Worm (Caenorhabditis elegans) whole organism, L1 larva: ENCODE data around the gene F22D3.4.

Experiments
- C34B4.2 ChIP-seq: sonication (generic microtip); optimal IDR thresholded peaks from 2 replicates; lab custom pipeline; 2017; ENCODE audit warnings: mild to moderate bottlenecking, missing genetic modification characterization, missing compliant biosample characterization
- Y116A8C.19 ChIP-seq: sonication (generic microtip); optimal IDR thresholded peaks from 2 replicates; lab custom pipeline; 2016; ENCODE audit warnings: missing compliant biosample characterization, missing genetic modification characterization, borderline replicate concordance
- aha-1 ChIP-seq: fragments of 150-350 bp; optimal IDR thresholded peaks from 2 replicates; lab custom pipeline; 2014; ENCODE audit warnings: missing biosample characterization, missing genetic modification characterization
- aly-2 ChIP-seq: fragments of 150-350 bp; optimal IDR thresholded peaks from 2 replicates; lab custom pipeline; 2014; ENCODE audit warnings: missing biosample characterization, missing genetic modification characterization
- dpl-1 ChIP-seq, 3 experiments: fragments of 150-350 bp in 2 of 3; sonication (generic microtip) in 1 of 3; optimal IDR thresholded peaks; 2 replicates each; lab custom pipeline; 2014 to 2017; ENCODE audit warnings: missing biosample characterization in 3 of 3, missing genetic modification characterization in 3 of 3, missing genetic modification reagents in 3 of 3
- dsc-1 ChIP-seq: sonication (generic microtip); optimal IDR thresholded peaks from 2 replicates; lab custom pipeline; 2016; ENCODE audit warnings: mild to moderate bottlenecking, missing genetic modification characterization, missing compliant biosample characterization
- efl-3 ChIP-seq: fragments of 200-800 bp; sonication (Bioruptor generic); optimal IDR thresholded peaks from 2 replicates; lab custom pipeline; 2018; ENCODE audit warnings: mild to moderate bottlenecking, missing genetic modification characterization, missing compliant biosample characterization
- egl-13 ChIP-seq: sonication (generic microtip); optimal IDR thresholded peaks from 2 replicates; lab custom pipeline; 2016; ENCODE audit warnings: missing genotype, missing genetic modification reagents, missing genetic modification characterization, missing compliant biosample characterization
- egl-27 ChIP-seq, 2 experiments: fragments of 150-350 bp in 1 of 2; sonication (generic microtip); optimal IDR thresholded peaks; 3 replicates each; lab custom pipeline; 2017 to 2018; ENCODE audit warnings: missing biosample characterization in 2 of 2, missing genetic modification characterization in 2 of 2, missing genetic modification reagents in 2 of 2
- elt-2 ChIP-seq: sonication (generic microtip); optimal IDR thresholded peaks from 2 replicates; lab custom pipeline; 2016; ENCODE audit warnings: missing genetic modification characterization, mild to moderate bottlenecking, inconsistent platforms, missing compliant biosample characterization, missing genetic modification reagents
- elt-3 ChIP-seq, 6 experiments: fragments of 150-350 bp in 1 of 6; sonication (generic microtip); optimal IDR thresholded peaks; 2 replicates each; lab custom pipeline; 2017 to 2018; ENCODE audit warnings: missing biosample characterization in 6 of 6, missing genetic modification characterization in 6 of 6, inconsistent platforms in 1 of 6
- fkh-10 ChIP-seq: sonication (generic microtip); optimal IDR thresholded peaks from 2 replicates; lab custom pipeline; 2017; ENCODE audit warnings: missing biosample characterization, missing genetic modification reagents, missing genetic modification characterization
- fkh-4 ChIP-seq: sonication (generic microtip); optimal IDR thresholded peaks from 2 replicates; lab custom pipeline; 2016; ENCODE audit warnings: missing compliant biosample characterization, missing genetic modification characterization, borderline replicate concordance
- fkh-8 ChIP-seq: sonication (generic microtip); optimal IDR thresholded peaks from 2 replicates; lab custom pipeline; 2016; ENCODE audit warnings: mild to moderate bottlenecking, missing genetic modification characterization, missing compliant biosample characterization
- grh-1 ChIP-seq: fragments of 200-800 bp; sonication (Bioruptor generic); IDR thresholded peaks from 2 replicates; pipeline ENCODE4 v1.3.6; 2022; ENCODE audit warnings: missing genetic modification reagents, missing genetic modification characterization, missing compliant biosample characterization
- hlh-17 ChIP-seq: fragments of 200-800 bp; sonication (Bioruptor generic); optimal IDR thresholded peaks from 2 replicates; lab custom pipeline; 2018; ENCODE audit warnings: missing genetic modification characterization, mild to moderate bottlenecking, missing compliant biosample characterization, moderate library complexity, borderline replicate concordance
- hlh-4 ChIP-seq: sonication (generic microtip); optimal IDR thresholded peaks from 2 replicates; lab custom pipeline; 2016; ENCODE audit warnings: mild to moderate bottlenecking, missing genetic modification characterization, missing compliant biosample characterization
- irx-1 ChIP-seq: sonication (generic microtip); optimal IDR thresholded peaks from 2 replicates; lab custom pipeline; 2016; ENCODE audit warnings: missing genetic modification characterization, missing compliant biosample characterization
- isw-1 ChIP-seq: fragments of 200-800 bp; sonication (Bioruptor generic); IDR thresholded peaks from 2 replicates; pipeline ENCODE4 v1.3.6; 2022; ENCODE audit warnings: missing genetic modification characterization, missing compliant biosample characterization
- jun-1 ChIP-seq: fragments of 150-350 bp; optimal IDR thresholded peaks from 2 replicates; lab custom pipeline; 2014; ENCODE audit warnings: missing biosample characterization, missing genetic modification reagents, missing genetic modification characterization
- lin-13 ChIP-seq: fragments of 150-350 bp; optimal IDR thresholded peaks from 2 replicates; lab custom pipeline; 2014; ENCODE audit warnings: missing biosample characterization, missing genetic modification reagents, missing genetic modification characterization
- lin-15B ChIP-seq: fragments of 150-350 bp; sonication (generic microtip); optimal IDR thresholded peaks from 3 replicates; lab custom pipeline; 2014; ENCODE audit warnings: missing biosample characterization, missing genetic modification characterization
- lir-3 ChIP-seq: sonication (generic microtip); optimal IDR thresholded peaks from 2 replicates; lab custom pipeline; 2016; ENCODE audit warnings: mild to moderate bottlenecking, missing genetic modification characterization, moderate library complexity, missing compliant biosample characterization; ENCODE audit not compliant: poor library complexity
- mab-9 ChIP-seq: fragments of 200-800 bp; sonication (Bioruptor generic); IDR thresholded peaks from 2 replicates; pipeline ENCODE4 v1.3.6; 2022; ENCODE audit warnings: missing genetic modification reagents, missing genetic modification characterization, missing compliant biosample characterization
- mdl-1 ChIP-seq, 2 experiments: fragments of 150-350 bp; optimal IDR thresholded peaks; 2 replicates each; lab custom pipeline; 2014 to 2017; ENCODE audit warnings: missing biosample characterization in 2 of 2, missing genetic modification characterization in 2 of 2, inconsistent platforms in 1 of 2
- mef-2 ChIP-seq: fragments of 150-350 bp; optimal IDR thresholded peaks from 2 replicates; lab custom pipeline; 2014; ENCODE audit warnings: missing biosample characterization, missing genetic modification characterization
- nhr-11 ChIP-seq: fragments of 150-350 bp; optimal IDR thresholded peaks from 2 replicates; lab custom pipeline; 2014; ENCODE audit warnings: missing biosample characterization, missing genetic modification characterization
- nhr-12 ChIP-seq: sonication (generic microtip); optimal IDR thresholded peaks from 2 replicates; lab custom pipeline; 2017; ENCODE audit warnings: missing biosample characterization, missing genetic modification characterization
- nhr-19 ChIP-seq: fragments of 200-800 bp; sonication (Bioruptor generic); conservative IDR thresholded peaks from 2 replicates; pipeline ENCODE4 v1.3.6; 2022; ENCODE audit warnings: missing genetic modification characterization, missing compliant biosample characterization
- nhr-20 ChIP-seq: sonication (generic microtip); optimal IDR thresholded peaks from 2 replicates; lab custom pipeline; 2016; ENCODE audit warnings: mild to moderate bottlenecking, missing genetic modification characterization, missing compliant biosample characterization
- nhr-237 ChIP-seq: fragments of 150-350 bp; optimal IDR thresholded peaks from 2 replicates; lab custom pipeline; 2014; ENCODE audit warnings: missing biosample characterization, missing genetic modification characterization
- nhr-28 ChIP-seq: fragments of 150-350 bp; optimal IDR thresholded peaks from 2 replicates; lab custom pipeline; 2014; ENCODE audit warnings: missing biosample characterization, missing genetic modification characterization
- nhr-47 ChIP-seq: sonication (generic microtip); optimal IDR thresholded peaks from 2 replicates; lab custom pipeline; 2016; ENCODE audit warnings: mild to moderate bottlenecking, missing genetic modification characterization, moderate library complexity, missing compliant biosample characterization
- nhr-71 ChIP-seq: sonication (generic microtip); optimal IDR thresholded peaks from 2 replicates; lab custom pipeline; 2016; ENCODE audit warnings: mild to moderate bottlenecking, missing genetic modification characterization, moderate library complexity, missing compliant biosample characterization
- nhr-77 ChIP-seq: fragments of 150-350 bp; optimal IDR thresholded peaks from 2 replicates; lab custom pipeline; 2014; ENCODE audit warnings: missing biosample characterization, missing genetic modification characterization
- nhr-84 ChIP-seq: sonication (generic microtip); optimal IDR thresholded peaks from 2 replicates; lab custom pipeline; 2017; ENCODE audit warnings: missing biosample characterization, missing genetic modification characterization
- nhr-85 ChIP-seq: sonication (generic microtip); peaks from one replicate; lab custom pipeline; 2016; ENCODE audit warnings: missing genetic modification characterization, inconsistent platforms, missing compliant biosample characterization
- nhr-90 ChIP-seq: sonication (generic microtip); optimal IDR thresholded peaks from 2 replicates; lab custom pipeline; 2016; ENCODE audit warnings: mild to moderate bottlenecking, missing genetic modification characterization, missing compliant biosample characterization; ENCODE audit not compliant: poor library complexity
- rnt-1 ChIP-seq: sonication (generic microtip); optimal IDR thresholded peaks from 2 replicates; lab custom pipeline; 2016; ENCODE audit warnings: mild to moderate bottlenecking, missing genetic modification characterization, moderate library complexity, missing compliant biosample characterization
- skn-1 ChIP-seq: fragments of 150-350 bp; optimal IDR thresholded peaks from 2 replicates; lab custom pipeline; 2014; ENCODE audit warnings: missing biosample characterization, missing genetic modification characterization
- snu-23 ChIP-seq: sonication (generic microtip); optimal IDR thresholded peaks from 2 replicates; lab custom pipeline; 2016; ENCODE audit warnings: missing genetic modification characterization, missing compliant biosample characterization
- sup-37 ChIP-seq: fragments of 200-800 bp; sonication (Bioruptor generic); optimal IDR thresholded peaks from 2 replicates; lab custom pipeline; 2018; ENCODE audit warnings: mild to moderate bottlenecking, missing genetic modification characterization, missing compliant biosample characterization
- tbx-2 ChIP-seq: sonication (generic microtip); optimal IDR thresholded peaks from 2 replicates; lab custom pipeline; 2016; ENCODE audit warnings: missing genetic modification characterization, missing compliant biosample characterization
- unc-130 ChIP-seq: fragments of 150-350 bp; optimal IDR thresholded peaks from 2 replicates; lab custom pipeline; 2017; ENCODE audit warnings: missing biosample characterization, missing genetic modification characterization, inconsistent platforms
- unc-62 ChIP-seq: fragments of 150-350 bp; optimal IDR thresholded peaks from 2 replicates; lab custom pipeline; 2014; ENCODE audit warnings: missing biosample characterization, missing genetic modification reagents, missing genetic modification characterization
- unc-86 ChIP-seq: sonication (generic microtip); optimal IDR thresholded peaks from 2 replicates; lab custom pipeline; 2016; ENCODE audit warnings: missing genetic modification characterization, missing compliant biosample characterization
- zip-4 ChIP-seq: fragments of 200-800 bp; sonication (Bioruptor generic); optimal IDR thresholded peaks from 2 replicates; lab custom pipeline; 2018; ENCODE audit warnings: mild to moderate bottlenecking, missing genetic modification characterization, moderate library complexity, missing compliant biosample characterization
- ztf-11 ChIP-seq, 2 experiments: sonication (generic microtip); optimal IDR thresholded peaks; 2 replicates each; lab custom pipeline; 2016 to 2017; ENCODE audit warnings: missing genetic modification characterization in 2 of 2, missing biosample characterization in 1 of 2, missing compliant biosample characterization in 1 of 2

The F22D3.4 gene

ce11 chrII:6951250-6951806, 23.9 kb upstream of the F22D3.4 start, which contains the start of the genes malt-1 and ceh-38 (continued):
- no peak for TF ChIP-seq nhr-28 (tag; lab: Kevin White, UChicago)
- no peak for TF ChIP-seq nhr-12 (tag; lab: Kevin White, UChicago)
- peak; percentile 92 for TF ChIP-seq dsc-1 (tag; lab: Kevin White, UChicago)
- TF ChIP-seq nhr-90 (tag; lab: Kevin White, UChicago), result peak; percentile 89
- TF ChIP-seq C34B4.2, result no peak
- TF ChIP-seq aha-1 (tag; lab: Kevin White, UChicago), result peak; percentile 85
- TF ChIP-seq mdl-1 (tag; optimal IDR thresholded peaks at IDR 0.05; lab: Kevin White, UChicago), result peak; percentile 77 to 97
- TF ChIP-seq efl-3 (GFP tag; lab: Kevin White, UChicago), result no peak
- peak; percentile 86 for TF ChIP-seq elt-2
- TF ChIP-seq unc-130, result peak; percentile 32
- peak; percentile 96 for TF ChIP-seq nhr-20
- peak; percentile 93 for TF ChIP-seq irx-1 (tag; lab: Kevin White, UChicago)
- TF ChIP-seq egl-27 (tag; optimal IDR thresholded peaks at IDR 0.05; lab: Kevin White, UChicago), result peak; percentile 65 to 82
- TF ChIP-seq nhr-85 (tag; lab: Kevin White, UChicago), result peak; percentile 97
- peak; percentile 96 for TF ChIP-seq tbx-2 (tag; lab: Kevin White, UChicago)
- peak in 3 of 6 experiments; percentile 19 to 76 (median 75) for TF ChIP-seq elt-3 (tag; optimal IDR thresholded peaks at IDR 0.05; lab: Kevin White, UChicago)
- TF ChIP-seq isw-1, result peak; percentile 89
- TF ChIP-seq hlh-4, result no peak
- TF ChIP-seq egl-13 (tag; lab: Kevin White, UChicago), result peak; percentile 88
- peak in 1 of 2 experiments; percentile 87 for TF ChIP-seq ztf-11 (tag; optimal IDR thresholded peaks at IDR 0.05; lab: Kevin White, UChicago)
- peak; percentile 92 for TF ChIP-seq nhr-19
- TF ChIP-seq nhr-11 (tag; lab: Kevin White, UChicago), result peak; percentile 92
- peak; percentile 80 for TF ChIP-seq mab-9
- TF ChIP-seq nhr-84 (tag; lab: Kevin White, UChicago), result no peak
- peak; percentile 74 for TF ChIP-seq sup-37 (GFP tag; lab: Kevin White, UChicago)
- TF ChIP-seq rnt-1, result peak; percentile 95
- TF ChIP-seq nhr-77, result peak; percentile 96
- no peak for TF ChIP-seq hlh-17 (GFP tag; lab: Kevin White, UChicago)
- peak; percentile 66 for TF ChIP-seq zip-4 (GFP tag; lab: Kevin White, UChicago)
- TF ChIP-seq snu-23 (GFP tag; lab: Kevin White, UChicago), result peak; percentile 98
- TF ChIP-seq nhr-71, result peak; percentile 98
- TF ChIP-seq fkh-10, result peak; percentile 84

- TF ChIP-seq unc-130, result no peak
- no peak for TF ChIP-seq egl-13 (tag; lab: Kevin White, UChicago)
- TF ChIP-seq nhr-237 (tag; lab: Kevin White, UChicago), result no peak
- TF ChIP-seq fkh-8 (tag; lab: Kevin White, UChicago), result peak; percentile 49
- no peak for TF ChIP-seq fkh-10
- TF ChIP-seq nhr-85 (tag; lab: Kevin White, UChicago), result no peak
- no peak for TF ChIP-seq aly-2 (tag; lab: Kevin White, UChicago)
- TF ChIP-seq snu-23 (GFP tag; lab: Kevin White, UChicago), result peak; percentile 8
- TF ChIP-seq fkh-4 (tag; lab: Kevin White, UChicago), result no peak
- peak; percentile 35 for TF ChIP-seq unc-86 (tag; lab: Kevin White, UChicago)
- no peak for TF ChIP-seq unc-62 (GFP tag; lab: Kevin White, UChicago)
- no peak for TF ChIP-seq lin-15B
- TF ChIP-seq skn-1 (tag; lab: Kevin White, UChicago), result peak; percentile 39
- TF ChIP-seq lir-3 (tag; lab: Kevin White, UChicago), result no peak
- no peak for TF ChIP-seq lin-13 (GFP tag; lab: Kevin White, UChicago)
- TF ChIP-seq hlh-4, result no peak
- no peak for TF ChIP-seq mdl-1 (tag; optimal IDR thresholded peaks at IDR 0.05; lab: Kevin White, UChicago)
- no peak for TF ChIP-seq aha-1 (tag; lab: Kevin White, UChicago)
- no peak for TF ChIP-seq mef-2 (tag; lab: Kevin White, UChicago)
- TF ChIP-seq nhr-12 (tag; lab: Kevin White, UChicago), result no peak
- TF ChIP-seq dpl-1 (GFP tag; optimal IDR thresholded peaks at IDR 0.05; lab: Kevin White, UChicago), result no peak
- peak; percentile 23 for TF ChIP-seq rnt-1
- TF ChIP-seq Y116A8C.19 (tag; lab: Kevin White, UChicago), result no peak
- TF ChIP-seq dsc-1 (tag; lab: Kevin White, UChicago), result peak; percentile 47
- TF ChIP-seq grh-1 (GFP tag; lab: Robert Waterston, UW), result no peak
- TF ChIP-seq zip-4 (GFP tag; lab: Kevin White, UChicago), result no peak
- peak; percentile 52 for TF ChIP-seq nhr-47 (tag; lab: Kevin White, UChicago)
- no peak for TF ChIP-seq jun-1 (tag; lab: Kevin White, UChicago)
Measured at ce11 chrII:6943299-6944051, 16.1 kb upstream of the F22D3.4 start.
